Fruit fly (Drosophila melanogaster) Kc167 (cell line): ENCODE data around the gene nop5.

Experiments
- h ChIP-seq: fragments of >200 bp; optimal IDR thresholded peaks from 3 replicates; lab custom pipeline; 2018; ENCODE audit warnings: missing external identifiers
- insv ChIP-seq: fragments of >200 bp; optimal IDR thresholded peaks from 3 replicates; lab custom pipeline; 2018; ENCODE audit warnings: missing external identifiers

DNA sequence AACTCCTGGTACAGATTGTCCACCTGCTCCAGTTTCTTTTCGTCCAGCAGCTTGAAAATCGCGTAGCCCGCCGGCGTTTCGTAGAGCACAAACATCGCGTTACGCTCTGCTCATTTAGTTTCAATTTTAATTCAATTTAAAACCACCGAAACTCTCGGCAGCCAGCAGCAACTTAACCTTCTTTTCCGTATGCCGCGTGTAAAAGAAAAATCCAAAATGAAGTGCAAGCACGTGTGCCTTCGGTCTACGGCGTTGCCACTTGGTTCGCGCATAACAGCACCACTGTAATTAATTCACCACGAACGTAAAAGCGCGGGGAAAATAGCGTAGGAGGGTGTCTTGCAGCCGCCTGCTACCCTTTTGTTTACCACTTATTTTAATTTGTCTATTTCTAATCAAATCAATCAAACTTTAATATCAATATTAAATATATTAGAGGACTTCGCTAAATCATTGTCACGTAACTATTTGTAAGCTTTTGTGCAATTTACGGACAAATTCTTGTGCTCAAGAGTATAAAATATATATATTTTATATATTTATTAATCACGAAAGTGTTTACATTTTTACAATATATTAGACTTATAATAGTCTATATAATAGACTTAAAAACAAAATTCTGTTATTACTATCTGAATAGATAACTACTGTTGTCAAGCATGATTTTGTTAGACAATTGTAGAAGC is at the start of gene nop5:
- TF ChIP-seq h (lab: Kevin White, UChicago) (no peak), insv (lab: Kevin White, UChicago) (no peak)
